Fruit fly (Drosophila melanogaster) whole organism: Measurements from ENCODE around the gene GlnRS.

Experiments used
- Dll ChIP-seq: fragments of >200 bp; optimal IDR thresholded peaks from 2 replicates; lab custom pipeline; 2017
- EcR ChIP-seq, 2 experiments: fragments of >200 bp; optimal IDR thresholded peaks; 2 replicates each; lab custom pipeline; 2017; ENCODE audit warnings: missing biosample characterization in 2 of 2, missing genetic modification characterization in 2 of 2, missing genetic modification reagents in 2 of 2

dm6 chr3R:25269909-25270308 is 4.4 kb upstream of the GlnRS start, which contains the start of the genes CG11889 and CG11891:
- TF ChIP-seq Dll (lab: Kevin White, UChicago) = no peak
- no peak for TF ChIP-seq EcR (GFP tag; optimal IDR thresholded peaks at IDR 0.05; lab: Kevin White, UChicago)
